Worm (Caenorhabditis elegans) whole organism, young adult: ENCODE measurements around the gene Y75B8A.19.

Experiments
- B0336.3 ChIP-seq: fragments of 200-800 bp; sonication (Bioruptor generic); IDR thresholded peaks from 2 replicates; pipeline ENCODE4 v1.3.6; 2022; ENCODE audit warnings: missing genetic modification characterization, missing compliant biosample characterization
- C06A6.2 ChIP-seq: fragments of 200-800 bp; sonication (Bioruptor generic); conservative IDR thresholded peaks from 2 replicates; pipeline ENCODE4 v1.3.6; 2022; ENCODE audit warnings: missing genetic modification characterization, missing compliant biosample characterization
- C17E4.6 ChIP-seq: fragments of 200-800 bp; sonication (Bioruptor generic); IDR thresholded peaks from 2 replicates; pipeline ENCODE4 v1.3.6; 2022; ENCODE audit warnings: missing genetic modification reagents, missing genetic modification characterization, missing compliant biosample characterization
- F23B12.7 ChIP-seq: sonication (generic microtip); optimal IDR thresholded peaks from 2 replicates; lab custom pipeline; 2017; ENCODE audit warnings: missing genetic modification characterization, mild to moderate bottlenecking, missing compliant biosample characterization, antibody characterized with exemption, moderate library complexity; ENCODE audit not compliant: insufficient read depth
- F33H1.4 ChIP-seq: fragments of 200-800 bp; sonication (Bioruptor generic); IDR thresholded peaks from 2 replicates; pipeline ENCODE4 v1.3.6; 2022; ENCODE audit warnings: missing genetic modification reagents, missing genetic modification characterization, missing compliant biosample characterization
- F39B2.1 ChIP-seq: fragments of 200-800 bp; sonication (Bioruptor generic); IDR thresholded peaks from 2 replicates; pipeline ENCODE4 v1.3.6; 2022; ENCODE audit warnings: missing genetic modification reagents, missing genetic modification characterization, missing compliant biosample characterization
- F57C9.4 ChIP-seq: sonication (generic microtip); optimal IDR thresholded peaks from 2 replicates; lab custom pipeline; 2017; ENCODE audit warnings: mild to moderate bottlenecking, missing genetic modification characterization, missing compliant biosample characterization
- T07F8.4 ChIP-seq: sonication (generic microtip); optimal IDR thresholded peaks from 2 replicates; lab custom pipeline; 2016; ENCODE audit warnings: mild to moderate bottlenecking, missing genetic modification characterization, moderate library complexity, missing compliant biosample characterization
- Y53G8AR.9 ChIP-seq: fragments of 200-800 bp; sonication (Bioruptor generic); conservative IDR thresholded peaks from 2 replicates; pipeline ENCODE4 v1.3.6; 2022; ENCODE audit warnings: missing genetic modification reagents, missing genetic modification characterization, missing compliant biosample characterization
- ZK185.1 ChIP-seq: sonication (generic microtip); optimal IDR thresholded peaks from 2 replicates; lab custom pipeline; 2016; ENCODE audit warnings: mild to moderate bottlenecking, missing genetic modification characterization, missing compliant biosample characterization; ENCODE audit not compliant: poor library complexity, severe bottlenecking
- ama-1 ChIP-seq, 3 experiments: fragments of 150-350 bp in 1 of 3; sonication (generic microtip) in 2 of 3; optimal IDR thresholded peaks; 2 replicates each; lab custom pipeline; 2014 to 2018; ENCODE audit warnings: missing biosample characterization in 2 of 3, missing genetic modification characterization in 2 of 3, missing genetic modification reagents in 2 of 3
- aptf-3 ChIP-seq: fragments of 200-800 bp; sonication (Bioruptor generic); IDR thresholded peaks from 2 replicates; pipeline ENCODE4 v1.3.6; 2022; ENCODE audit warnings: missing genetic modification characterization, missing compliant biosample characterization
- bed-2 ChIP-seq: fragments of 200-800 bp; sonication (Bioruptor generic); IDR thresholded peaks from 2 replicates; pipeline ENCODE4 v1.3.6; 2022; ENCODE audit warnings: missing genetic modification reagents, missing genetic modification characterization, missing compliant biosample characterization
- cebp-1 ChIP-seq, 2 experiments: fragments of 200-800 bp in 1 of 2; sonication (Bioruptor generic) in 1 of 2; sonication (generic microtip) in 1 of 2; IDR thresholded peaks in 1 of 2; optimal IDR thresholded peaks in 1 of 2; 2 replicates each; pipeline versions ENCODE4 v1.3.6 to Lab custom; 2017 to 2022; ENCODE audit warnings: missing compliant biosample characterization in 2 of 2, missing genetic modification characterization in 2 of 2, mild to moderate bottlenecking in 1 of 2, missing genetic modification reagents in 1 of 2, moderate library complexity in 1 of 2
- cebp-2 ChIP-seq: fragments of 200-800 bp; sonication (Bioruptor generic); IDR thresholded peaks from 2 replicates; pipeline ENCODE4 v1.3.6; 2022; ENCODE audit warnings: missing genetic modification characterization, missing compliant biosample characterization
- ceh-27 ChIP-seq: fragments of 200-800 bp; sonication (Bioruptor generic); optimal IDR thresholded peaks from 2 replicates; lab custom pipeline; 2018; ENCODE audit warnings: mild to moderate bottlenecking, missing genetic modification characterization, moderate library complexity, missing compliant biosample characterization
- ceh-58 ChIP-seq: fragments of 200-800 bp; sonication (Bioruptor generic); IDR thresholded peaks from 2 replicates; pipeline ENCODE4 v1.3.6; 2022; ENCODE audit warnings: missing genetic modification characterization, missing compliant biosample characterization
- ceh-79 ChIP-seq: sonication (generic microtip); optimal IDR thresholded peaks from 2 replicates; lab custom pipeline; 2017; ENCODE audit warnings: mild to moderate bottlenecking, missing genetic modification characterization, missing compliant biosample characterization
- dpff-1 ChIP-seq: sonication (generic microtip); optimal IDR thresholded peaks from 2 replicates; lab custom pipeline; 2017; ENCODE audit warnings: mild to moderate bottlenecking, missing genetic modification characterization, missing compliant biosample characterization
- dpl-1 ChIP-seq: fragments of 150-350 bp; optimal IDR thresholded peaks from 2 replicates; lab custom pipeline; 2014; ENCODE audit warnings: missing biosample characterization, missing genetic modification reagents, missing genetic modification characterization
- egl-18 ChIP-seq: fragments of 200-800 bp; sonication (Bioruptor generic); IDR thresholded peaks from 2 replicates; pipeline ENCODE4 v1.3.6; 2022; ENCODE audit warnings: missing genetic modification reagents, missing genetic modification characterization, missing compliant biosample characterization
- ets-4 ChIP-seq: fragments of 200-800 bp; sonication (Bioruptor generic); optimal IDR thresholded peaks from 2 replicates; lab custom pipeline; 2018; ENCODE audit warnings: mild to moderate bottlenecking, missing genetic modification characterization, missing compliant biosample characterization
- him-1 ChIP-seq: sonication (generic microtip); optimal IDR thresholded peaks from 2 replicates; lab custom pipeline; 2016; ENCODE audit warnings: missing genotype, missing genetic modification reagents, missing genetic modification characterization, missing compliant biosample characterization
- hlh-26 ChIP-seq: fragments of 200-800 bp; sonication (Bioruptor generic); conservative IDR thresholded peaks from 2 replicates; pipeline ENCODE4 v1.3.6; 2022; ENCODE audit warnings: missing genetic modification reagents, missing genetic modification characterization, missing compliant biosample characterization
- hmg-1.2 ChIP-seq: fragments of 200-800 bp; sonication (Bioruptor generic); IDR thresholded peaks from 2 replicates; pipeline ENCODE4 v1.3.6; 2022; ENCODE audit warnings: missing genetic modification reagents, missing genetic modification characterization, missing compliant biosample characterization
- lag-1 ChIP-seq: fragments of 200-800 bp; sonication (Bioruptor generic); IDR thresholded peaks from 2 replicates; pipeline ENCODE4 v1.3.6; 2022; ENCODE audit warnings: missing genetic modification reagents, missing genetic modification characterization, missing compliant biosample characterization
- let-607 ChIP-seq, 2 experiments: fragments of 200-800 bp in 1 of 2; sonication (Bioruptor generic) in 1 of 2; sonication (generic microtip) in 1 of 2; optimal IDR thresholded peaks; 2 replicates each; lab custom pipeline; 2016 to 2018; ENCODE audit warnings: mild to moderate bottlenecking in 2 of 2, missing compliant biosample characterization in 2 of 2, missing genetic modification characterization in 2 of 2, moderate library complexity in 2 of 2, missing genotype in 1 of 2
- lin-26 ChIP-seq: fragments of 200-800 bp; sonication (Bioruptor generic); IDR thresholded peaks from 2 replicates; pipeline ENCODE4 v1.3.6; 2022; ENCODE audit warnings: missing genetic modification reagents, missing genetic modification characterization, missing compliant biosample characterization
- lsl-1 ChIP-seq: fragments of 200-800 bp; sonication (Bioruptor generic); optimal IDR thresholded peaks from 2 replicates; lab custom pipeline; 2018; ENCODE audit warnings: mild to moderate bottlenecking, missing genetic modification characterization, moderate library complexity, missing compliant biosample characterization
- lsy-27 ChIP-seq: sonication (generic microtip); optimal IDR thresholded peaks from 2 replicates; lab custom pipeline; 2017; ENCODE audit warnings: missing genetic modification characterization, mild to moderate bottlenecking, missing compliant biosample characterization, antibody characterized with exemption, missing genotype, borderline replicate concordance; ENCODE audit not compliant: insufficient read depth
- madf-3 ChIP-seq: fragments of 200-800 bp; sonication (Bioruptor generic); IDR thresholded peaks from 2 replicates; pipeline ENCODE4 v1.3.6; 2022; ENCODE audit warnings: missing genetic modification reagents, missing genetic modification characterization, missing compliant biosample characterization
- madf-8 ChIP-seq: fragments of 200-800 bp; sonication (Bioruptor generic); conservative IDR thresholded peaks from 2 replicates; pipeline ENCODE4 v1.3.6; 2022; ENCODE audit warnings: missing genetic modification reagents, missing genetic modification characterization, missing compliant biosample characterization
- mcd-1 ChIP-seq: fragments of 200-800 bp; sonication (Bioruptor generic); IDR thresholded peaks from 2 replicates; pipeline ENCODE4 v1.3.6; 2022; ENCODE audit warnings: missing genetic modification reagents, missing genetic modification characterization, missing compliant biosample characterization
- mxl-1 ChIP-seq: sonication (generic microtip); optimal IDR thresholded peaks from 2 replicates; lab custom pipeline; 2016; ENCODE audit warnings: missing genetic modification characterization, missing compliant biosample characterization
- nfya-1 ChIP-seq: sonication (generic microtip); optimal IDR thresholded peaks from 2 replicates; lab custom pipeline; 2017; ENCODE audit warnings: antibody characterized with exemption, missing compliant biosample characterization, missing genetic modification characterization, borderline replicate concordance; ENCODE audit not compliant: insufficient read depth
- nfyb-1 ChIP-seq: fragments of 200-800 bp; sonication (Bioruptor generic); IDR thresholded peaks from 2 replicates; pipeline ENCODE4 v1.3.6; 2022; ENCODE audit warnings: missing genetic modification reagents, missing genetic modification characterization, missing compliant biosample characterization
- nhr-80 ChIP-seq: sonication (generic microtip); optimal IDR thresholded peaks from 2 replicates; lab custom pipeline; 2016; ENCODE audit warnings: missing genetic modification characterization, missing compliant biosample characterization
- nhr-90 ChIP-seq: sonication (generic microtip); optimal IDR thresholded peaks from 2 replicates; lab custom pipeline; 2016; ENCODE audit warnings: missing genotype, mild to moderate bottlenecking, missing genetic modification characterization, missing compliant biosample characterization
- pbrm-1 ChIP-seq: fragments of 200-800 bp; sonication (Bioruptor generic); IDR thresholded peaks from 2 replicates; pipeline ENCODE4 v1.3.6; 2022; ENCODE audit warnings: missing genetic modification reagents, missing genetic modification characterization, missing compliant biosample characterization
- pha-4 ChIP-seq: fragments of 150-350 bp; sonication (generic microtip); optimal IDR thresholded peaks from 2 replicates; lab custom pipeline; 2014; ENCODE audit warnings: missing biosample characterization, missing genetic modification reagents, missing genetic modification characterization
- repo-1 ChIP-seq: sonication (generic microtip); optimal IDR thresholded peaks from 2 replicates; lab custom pipeline; 2017; ENCODE audit warnings: mild to moderate bottlenecking, missing genetic modification characterization, missing compliant biosample characterization
- snpc-1.1 ChIP-seq: sonication (generic microtip); optimal IDR thresholded peaks from 2 replicates; lab custom pipeline; 2017; ENCODE audit warnings: missing genetic modification characterization, mild to moderate bottlenecking, missing compliant biosample characterization, antibody characterized with exemption, moderate library complexity, missing genotype, missing genetic modification reagents; ENCODE audit not compliant: insufficient read depth
- tbp1 ChIP-seq: fragments of 200-800 bp; sonication (Bioruptor generic); optimal IDR thresholded peaks from 2 replicates; lab custom pipeline; 2018; ENCODE audit warnings: mild to moderate bottlenecking, missing genetic modification characterization, missing compliant biosample characterization
- tlf-1 ChIP-seq: fragments of 200-800 bp; sonication (Bioruptor generic); optimal IDR thresholded peaks from 2 replicates; lab custom pipeline; 2018; ENCODE audit warnings: mild to moderate bottlenecking, missing genetic modification characterization, missing compliant biosample characterization
- unc-130 ChIP-seq: sonication (generic microtip); optimal IDR thresholded peaks from 2 replicates; lab custom pipeline; 2016; ENCODE audit warnings: missing genetic modification reagents, missing genetic modification characterization, missing compliant biosample characterization
- zfh-2 ChIP-seq: fragments of 200-800 bp; sonication (Bioruptor generic); conservative IDR thresholded peaks from 2 replicates; pipeline ENCODE4 v1.3.6; 2022; ENCODE audit warnings: missing genetic modification reagents, missing genetic modification characterization, missing compliant biosample characterization
- ztf-22 ChIP-seq: fragments of 200-800 bp; sonication (Bioruptor generic); optimal IDR thresholded peaks from 2 replicates; lab custom pipeline; 2018; ENCODE audit warnings: mild to moderate bottlenecking, missing genetic modification characterization, moderate library complexity, missing compliant biosample characterization
- ztf-28 ChIP-seq: fragments of 200-800 bp; sonication (Bioruptor generic); IDR thresholded peaks from 2 replicates; pipeline ENCODE4 v1.3.6; 2022; ENCODE audit warnings: missing genetic modification reagents, missing genetic modification characterization, missing compliant biosample characterization

The Y75B8A.19 gene

DNA sequence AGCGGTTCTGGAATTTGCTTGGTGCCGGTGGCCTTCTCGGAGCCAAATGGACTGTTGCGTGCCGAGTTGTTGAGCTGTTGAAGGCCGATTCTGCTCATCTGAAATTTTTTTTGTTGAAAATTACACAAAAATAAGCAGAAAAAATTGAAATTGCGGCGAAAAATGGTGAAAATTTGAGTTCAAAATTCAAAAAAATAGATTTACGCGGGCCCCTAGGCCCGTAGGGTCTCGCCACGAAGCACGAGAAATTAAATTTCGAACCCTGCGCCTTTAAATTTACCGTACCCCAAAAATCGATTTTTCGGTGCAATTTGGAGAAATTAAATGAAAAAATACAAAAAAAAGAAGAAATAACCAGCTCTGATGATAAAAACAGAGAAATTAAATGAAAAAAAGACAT, 1.2 kb upstream of the Y75B8A.19 start, which contains the start of gene gmn-1 (continued):
- peak; percentile 31 for TF ChIP-seq tlf-1 (GFP tag; lab: Kevin White, UChicago)
- TF ChIP-seq madf-3: no peak
- TF ChIP-seq lag-1 (GFP tag; lab: Robert Waterston, UW): no peak
- no peak for TF ChIP-seq him-1 (tag; lab: Kevin White, UChicago)
- no peak for TF ChIP-seq ceh-79
- TF ChIP-seq bed-2 (GFP tag; lab: Robert Waterston, UW): no peak
- no peak for TF ChIP-seq cebp-2 (GFP tag; lab: Robert Waterston, UW)
- no peak for TF ChIP-seq unc-130 (GFP tag; lab: Kevin White, UChicago)
- no peak for TF ChIP-seq C17E4.6 (GFP tag; lab: Robert Waterston, UW)
- TF ChIP-seq lin-26 (GFP tag; lab: Robert Waterston, UW): no peak
- no peak for TF ChIP-seq F57C9.4 (tag; lab: Kevin White, UChicago)
- no peak for TF ChIP-seq aptf-3 (GFP tag; lab: Robert Waterston, UW)
- TF ChIP-seq let-607 (tag; optimal IDR thresholded peaks at IDR 0.05; lab: Kevin White, UChicago): no peak
- TF ChIP-seq lsy-27 (tag; lab: Kevin White, UChicago): no peak
- TF ChIP-seq ama-1 (optimal IDR thresholded peaks at IDR 0.05; lab: Kevin White, UChicago): no peak
- TF ChIP-seq ama-1 (GFP tag; optimal IDR thresholded peaks at IDR 0.05; lab: Kevin White, UChicago): no peak
- TF ChIP-seq ceh-27 (GFP tag; lab: Kevin White, UChicago): no peak
- TF ChIP-seq zfh-2 (GFP tag; lab: Robert Waterston, UW): no peak
- no peak for TF ChIP-seq T07F8.4 (tag; lab: Kevin White, UChicago)
- peak; percentile 63 for TF ChIP-seq snpc-1.1 (tag; lab: Kevin White, UChicago)
- TF ChIP-seq B0336.3 (GFP tag; lab: Robert Waterston, UW): no peak
- TF ChIP-seq ztf-28 (GFP tag; lab: Robert Waterston, UW): peak; percentile 83
- TF ChIP-seq Y53G8AR.9: no peak
- no peak for TF ChIP-seq mxl-1 (tag; lab: Kevin White, UChicago)
- TF ChIP-seq cebp-1 (GFP tag; IDR thresholded peaks at IDR 0.05; lab: Robert Waterston, UW): no peak
- TF ChIP-seq cebp-1 (tag; optimal IDR thresholded peaks at IDR 0.05; lab: Kevin White, UChicago): no peak
- no peak for TF ChIP-seq C06A6.2
- TF ChIP-seq tbp1 (GFP tag; lab: Kevin White, UChicago): peak; percentile 42
- no peak for TF ChIP-seq nfyb-1 (GFP tag; lab: Robert Waterston, UW)
- no peak for TF ChIP-seq egl-18 (GFP tag; lab: Robert Waterston, UW)
- no peak for TF ChIP-seq ets-4
- peak; percentile 76 for TF ChIP-seq mcd-1
- TF ChIP-seq nhr-80 (tag; lab: Kevin White, UChicago): no peak
- TF ChIP-seq ZK185.1 (tag; lab: Kevin White, UChicago): no peak
- no peak for TF ChIP-seq pha-4 (tag; lab: Kevin White, UChicago)
- no peak for TF ChIP-seq F39B2.1 (GFP tag; lab: Robert Waterston, UW)
- TF ChIP-seq nhr-90: no peak
- TF ChIP-seq pbrm-1 (GFP tag; lab: Robert Waterston, UW): no peak
- no peak for TF ChIP-seq repo-1 (tag; lab: Kevin White, UChicago)
- TF ChIP-seq dpff-1 (tag; lab: Kevin White, UChicago): no peak
- peak; percentile 72 for TF ChIP-seq dpl-1
- no peak for TF ChIP-seq nfya-1 (tag; lab: Kevin White, UChicago)
- peak; percentile 92 for TF ChIP-seq lsl-1 (GFP tag; lab: Kevin White, UChicago)
- TF ChIP-seq ztf-22 (GFP tag; lab: Kevin White, UChicago): no peak
- TF ChIP-seq ceh-58 (GFP tag; lab: Robert Waterston, UW): no peak
- TF ChIP-seq hlh-26 (GFP tag; lab: Robert Waterston, UW): no peak
- TF ChIP-seq hmg-1.2: peak; percentile 39
- TF ChIP-seq madf-8: peak; percentile 85
- peak; percentile 93 for TF ChIP-seq F33H1.4 (GFP tag; lab: Robert Waterston, UW)
- no peak for TF ChIP-seq F23B12.7 (tag; lab: Kevin White, UChicago)
